Worm (Caenorhabditis elegans) whole organism, L4/young adult: Measurements from ENCODE around the gene srh-208.

Source experiments
- W03F9.2 ChIP-seq: fragments of 150-350 bp; optimal IDR thresholded peaks from 2 replicates; lab custom pipeline; 2014; ENCODE audit warnings: missing biosample characterization, missing genetic modification characterization
- him-1 ChIP-seq: sonication (generic microtip); optimal IDR thresholded peaks from 2 replicates; lab custom pipeline; 2016; ENCODE audit warnings: missing genotype, missing genetic modification reagents, missing genetic modification characterization, missing compliant biosample characterization

DNA sequence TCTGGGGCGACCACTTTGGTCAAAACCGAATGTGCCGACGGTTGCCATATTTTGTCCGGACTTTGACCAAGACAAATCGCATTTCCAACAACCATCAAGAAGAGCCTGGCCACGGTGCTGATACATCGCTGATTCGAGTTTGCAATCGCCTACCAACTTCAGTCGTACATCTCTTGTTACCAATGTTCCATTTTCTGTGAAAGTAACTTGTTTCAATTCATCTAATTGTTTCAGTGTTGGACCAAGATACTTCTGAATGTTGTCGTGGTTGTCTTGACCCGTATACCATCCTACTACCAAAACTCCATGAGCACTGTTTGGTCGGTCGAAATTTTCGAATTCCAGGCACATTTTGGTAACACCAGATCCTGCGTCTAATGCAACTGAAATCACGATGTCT lies 8.3 kb downstream of the srh-208 start:
- no peak for TF ChIP-seq him-1 (tag; lab: Kevin White, UChicago)
- no peak for TF ChIP-seq W03F9.2 (tag; lab: Kevin White, UChicago)
